Worm (Caenorhabditis elegans) whole organism, L2 larva: Measurements from ENCODE around the gene gad-2.

Experiments used
- F13H6.1 ChIP-seq: sonication (generic microtip); optimal IDR thresholded peaks from 2 replicates; lab custom pipeline; 2016; ENCODE audit warnings: missing genetic modification characterization, missing compliant biosample characterization
- R02D3.7 ChIP-seq: fragments of 150-350 bp; optimal IDR thresholded peaks from 2 replicates; lab custom pipeline; 2014; ENCODE audit warnings: missing biosample characterization, missing genetic modification characterization
- Y55F3AM.14 ChIP-seq: fragments of 200-800 bp; sonication (Bioruptor generic); optimal IDR thresholded peaks from 2 replicates; lab custom pipeline; 2018; ENCODE audit warnings: mild to moderate bottlenecking, missing genetic modification characterization, missing compliant biosample characterization
- ZK546.5 ChIP-seq: sonication (generic microtip); optimal IDR thresholded peaks from 2 replicates; lab custom pipeline; 2017; ENCODE audit warnings: missing biosample characterization, missing genetic modification characterization
- alr-1 ChIP-seq: fragments of 150-350 bp; optimal IDR thresholded peaks from 2 replicates; lab custom pipeline; 2014; ENCODE audit warnings: missing biosample characterization, missing genetic modification characterization
- ama-1 ChIP-seq: fragments of 150-350 bp; optimal IDR thresholded peaks from 2 replicates; lab custom pipeline; 2018; ENCODE audit warnings: inconsistent platforms
- blmp-1 ChIP-seq: sonication (generic microtip); optimal IDR thresholded peaks from 2 replicates; lab custom pipeline; 2017; ENCODE audit warnings: missing genetic modification characterization, mild to moderate bottlenecking, missing compliant biosample characterization, antibody characterized with exemption, moderate library complexity; ENCODE audit not compliant: insufficient read depth
- ceh-16 ChIP-seq: fragments of 150-350 bp; optimal IDR thresholded peaks from 2 replicates; lab custom pipeline; 2014; ENCODE audit warnings: missing biosample characterization, missing genetic modification characterization
- ceh-82 ChIP-seq: fragments of 150-350 bp; optimal IDR thresholded peaks from 2 replicates; lab custom pipeline; 2014; ENCODE audit warnings: missing biosample characterization, missing genetic modification characterization
- dmd-4 ChIP-seq: sonication (generic microtip); optimal IDR thresholded peaks from 2 replicates; lab custom pipeline; 2017; ENCODE audit warnings: missing biosample characterization, missing genetic modification characterization
- egl-27 ChIP-seq: sonication (generic microtip); optimal IDR thresholded peaks from 3 replicates; lab custom pipeline; 2017; ENCODE audit warnings: missing biosample characterization, missing genetic modification reagents, missing genetic modification characterization
- elt-1 ChIP-seq: fragments of 150-350 bp; optimal IDR thresholded peaks from 2 replicates; lab custom pipeline; 2014; ENCODE audit warnings: missing biosample characterization, missing genetic modification characterization
- elt-3 ChIP-seq: sonication (generic microtip); optimal IDR thresholded peaks from 2 replicates; lab custom pipeline; 2017; ENCODE audit warnings: missing biosample characterization, missing genetic modification characterization
- fos-1 ChIP-seq: fragments of 150-350 bp; optimal IDR thresholded peaks from 2 replicates; lab custom pipeline; 2014; ENCODE audit warnings: missing biosample characterization, missing genetic modification characterization
- gmeb-1 ChIP-seq: fragments of 150-350 bp; optimal IDR thresholded peaks from 2 replicates; lab custom pipeline; 2014; ENCODE audit warnings: missing biosample characterization, missing genetic modification characterization
- lin-11 ChIP-seq: fragments of 150-350 bp; sonication (generic microtip); optimal IDR thresholded peaks from 2 replicates; lab custom pipeline; 2014; ENCODE audit warnings: missing biosample characterization, missing genetic modification characterization, inconsistent platforms, mixed read lengths
- lin-13 ChIP-seq: fragments of 150-350 bp; optimal IDR thresholded peaks from 2 replicates; lab custom pipeline; 2014; ENCODE audit warnings: missing biosample characterization, missing genetic modification reagents, missing genetic modification characterization
- lsy-2 ChIP-seq, 2 experiments: fragments of 150-350 bp in 1 of 2; sonication (generic microtip) in 1 of 2; optimal IDR thresholded peaks; 2 replicates each; lab custom pipeline; 2014 to 2017; ENCODE audit warnings: missing biosample characterization in 2 of 2, missing genetic modification characterization in 2 of 2
- mab-5 ChIP-seq: fragments of 150-350 bp; optimal IDR thresholded peaks from 2 replicates; lab custom pipeline; 2014; ENCODE audit warnings: missing biosample characterization, missing genetic modification characterization
- mbf-1 ChIP-seq: sonication (generic microtip); optimal IDR thresholded peaks from 2 replicates; lab custom pipeline; 2017; ENCODE audit warnings: missing biosample characterization, missing genetic modification characterization
- mdl-1 ChIP-seq, 2 experiments: fragments of 150-350 bp in 1 of 2; sonication (generic microtip) in 1 of 2; optimal IDR thresholded peaks; 2 replicates each; lab custom pipeline; 2017; ENCODE audit warnings: missing biosample characterization in 2 of 2, missing genetic modification characterization in 2 of 2
- nhr-10 ChIP-seq: sonication (generic microtip); optimal IDR thresholded peaks from 2 replicates; lab custom pipeline; 2017; ENCODE audit warnings: missing biosample characterization, missing genetic modification characterization
- nhr-11 ChIP-seq: fragments of 150-350 bp; optimal IDR thresholded peaks from 2 replicates; lab custom pipeline; 2014; ENCODE audit warnings: missing biosample characterization, missing genetic modification characterization
- nhr-129 ChIP-seq: fragments of 150-350 bp; optimal IDR thresholded peaks from 2 replicates; lab custom pipeline; 2014; ENCODE audit warnings: missing biosample characterization, missing genetic modification characterization
- nhr-21 ChIP-seq: fragments of 150-350 bp; optimal IDR thresholded peaks from 2 replicates; lab custom pipeline; 2014; ENCODE audit warnings: missing biosample characterization, missing genetic modification characterization
- nhr-23 ChIP-seq: fragments of 150-350 bp; optimal IDR thresholded peaks from 2 replicates; lab custom pipeline; 2014; ENCODE audit warnings: missing biosample characterization, missing genetic modification reagents, missing genetic modification characterization
- nhr-237 ChIP-seq: fragments of 150-350 bp; optimal IDR thresholded peaks from 2 replicates; lab custom pipeline; 2014; ENCODE audit warnings: missing biosample characterization, missing genetic modification characterization
- nhr-25 ChIP-seq: fragments of 150-350 bp; sonication (generic microtip); optimal IDR thresholded peaks from 3 replicates; lab custom pipeline; 2014; ENCODE audit warnings: missing biosample characterization, missing genetic modification characterization
- nhr-6 ChIP-seq: fragments of 150-350 bp; optimal IDR thresholded peaks from 2 replicates; lab custom pipeline; 2014; ENCODE audit warnings: missing biosample characterization, missing genetic modification characterization
- peb-1 ChIP-seq: fragments of 150-350 bp; optimal IDR thresholded peaks from 2 replicates; lab custom pipeline; 2014; ENCODE audit warnings: missing biosample characterization, missing genetic modification characterization
- skn-1 ChIP-seq: sonication (generic microtip); optimal IDR thresholded peaks from 2 replicates; lab custom pipeline; 2017; ENCODE audit warnings: missing biosample characterization, missing genetic modification characterization
- sma-3 ChIP-seq: sonication (generic microtip); optimal IDR thresholded peaks from 2 replicates; lab custom pipeline; 2016; ENCODE audit warnings: missing genetic modification reagents, missing genetic modification characterization, missing compliant biosample characterization
- unc-55 ChIP-seq: fragments of 150-350 bp; sonication (generic microtip); optimal IDR thresholded peaks from 3 replicates; lab custom pipeline; 2014; ENCODE audit warnings: missing biosample characterization, missing genetic modification reagents, missing genetic modification characterization
- zag-1 ChIP-seq: fragments of 150-350 bp; optimal IDR thresholded peaks from 2 replicates; lab custom pipeline; 2014; ENCODE audit warnings: missing biosample characterization, missing genetic modification characterization
- ztf-1 ChIP-seq: fragments of 200-800 bp; sonication (Bioruptor generic); conservative IDR thresholded peaks from 2 replicates; pipeline ENCODE4 v1.3.6; 2022; ENCODE audit warnings: missing genetic modification characterization, missing compliant biosample characterization
- ztf-11 ChIP-seq: sonication (generic microtip); optimal IDR thresholded peaks from 2 replicates; lab custom pipeline; 2017; ENCODE audit warnings: missing biosample characterization, missing genetic modification characterization
- ztf-4 ChIP-seq: fragments of 150-350 bp; optimal IDR thresholded peaks from 2 replicates; lab custom pipeline; 2014; ENCODE audit warnings: missing biosample characterization, missing genetic modification characterization

Gene gad-2

DNA sequence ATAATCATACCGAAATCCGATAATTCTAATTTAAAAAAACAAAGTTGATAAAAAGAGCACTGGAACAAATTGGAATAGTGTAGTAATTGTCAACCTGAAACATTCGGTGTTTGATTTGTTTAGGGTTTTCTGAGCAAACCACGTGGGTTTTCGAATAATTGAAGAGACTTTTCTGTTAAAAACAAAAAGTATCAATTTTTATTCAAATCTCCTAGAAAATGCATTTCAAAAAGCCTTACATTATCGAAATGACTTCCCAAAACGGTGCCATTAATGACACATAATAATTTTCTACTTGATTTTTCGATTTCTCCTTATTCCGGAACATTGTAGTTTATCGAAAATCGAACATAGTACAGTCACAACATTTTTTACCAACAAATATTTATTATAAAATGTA is 4.7 kb downstream of the gad-2 start, which contains the start of gene C10A4.13:
TSS of gene C10A4.13 (minus strand) at position 101 of the 400 bp plus-strand sequence.
- TF ChIP-seq nhr-11 (tag; lab: Kevin White, UChicago) (no peak), ceh-16 (no peak), skn-1 (tag; lab: Kevin White, UChicago) (no peak), peb-1 (tag; lab: Kevin White, UChicago) (no peak), nhr-6 (tag; lab: Kevin White, UChicago) (no peak), Y55F3AM.14 (GFP tag; lab: Kevin White, UChicago) (no peak), nhr-237 (tag; lab: Kevin White, UChicago) (no peak), ztf-11 (tag; lab: Kevin White, UChicago) (no peak), zag-1 (no peak), ztf-4 (tag; lab: Kevin White, UChicago) (no peak), fos-1 (tag; lab: Kevin White, UChicago) (no peak), nhr-23 (tag; lab: Kevin White, UChicago) (no peak), nhr-10 (no peak)
- TF ChIP-seq, all 48 proteins: peak for 0

ce11 chrX:7398584-7398983 is 5.3 kb downstream of the gad-2 start, which contains the start of gene C10A4.10:
Gene C10A4.10 (plus strand): TSS chrX:7398884.
- TF ChIP-seq lin-11 (no peak), mdl-1 (tag; optimal IDR thresholded peaks at IDR 0.05; lab: Kevin White, UChicago) (no peak), elt-1 (tag; lab: Kevin White, UChicago) (no peak), mab-5 (tag; lab: Kevin White, UChicago) (no peak), ztf-1 (GFP tag; lab: Robert Waterston, UW) (no peak), ceh-16 (no peak), ceh-82 (tag; lab: Kevin White, UChicago) (no peak), nhr-129 (tag; lab: Kevin White, UChicago) (no peak), ztf-4 (tag; lab: Kevin White, UChicago) (no peak), blmp-1 (no peak), lin-13 (GFP tag; lab: Kevin White, UChicago) (no peak), egl-27 (tag; lab: Kevin White, UChicago) (no peak), lsy-2 (tag; optimal IDR thresholded peaks at IDR 0.05; lab: Kevin White, UChicago) (no peak), mbf-1 (tag; lab: Kevin White, UChicago) (no peak), nhr-237 (tag; lab: Kevin White, UChicago) (no peak)
- TF ChIP-seq, all 48 proteins: peak for 0

DNA sequence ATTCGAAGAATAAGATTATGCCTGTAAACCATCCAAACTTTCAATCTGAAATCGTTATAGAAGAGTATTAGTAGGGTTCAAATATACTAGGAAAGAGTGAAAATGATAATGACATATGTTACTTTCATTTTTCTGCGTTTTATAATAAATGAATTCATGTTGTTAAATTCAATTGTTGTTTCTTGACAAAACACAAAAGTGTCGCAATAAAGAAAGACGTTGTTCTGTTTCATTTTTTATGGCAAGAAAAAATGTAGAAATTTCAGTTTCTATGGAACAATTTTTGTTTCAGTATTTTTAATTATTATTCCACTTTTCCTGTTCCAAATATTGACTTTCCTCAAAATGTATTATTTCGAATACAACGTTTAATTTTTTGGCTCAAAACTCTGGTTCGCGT is 7.5 kb downstream of the gad-2 start, which contains the start of gene C10A4.4:
TSS of gene C10A4.4 (plus strand) at position 301 of the 400 bp plus-strand sequence.
- no peak for TF ChIP-seq sma-3 (GFP tag; lab: Kevin White, UChicago)
- no peak for TF ChIP-seq nhr-21 (tag; lab: Kevin White, UChicago)
- TF ChIP-seq nhr-23 (tag; lab: Kevin White, UChicago), result no peak
- TF ChIP-seq ztf-11 (tag; lab: Kevin White, UChicago), result no peak
- TF ChIP-seq nhr-10, result no peak
- no peak for TF ChIP-seq nhr-25 (tag; lab: Kevin White, UChicago)
- TF ChIP-seq zag-1, result no peak
- no peak for TF ChIP-seq lin-13 (GFP tag; lab: Kevin White, UChicago)
- TF ChIP-seq unc-55 (GFP tag; lab: Kevin White, UChicago), result no peak
- TF ChIP-seq dmd-4, result no peak
- no peak for TF ChIP-seq blmp-1
- no peak for TF ChIP-seq alr-1 (tag; lab: Kevin White, UChicago)
- TF ChIP-seq nhr-11 (tag; lab: Kevin White, UChicago), result no peak
- no peak for TF ChIP-seq mbf-1 (tag; lab: Kevin White, UChicago)

DNA sequence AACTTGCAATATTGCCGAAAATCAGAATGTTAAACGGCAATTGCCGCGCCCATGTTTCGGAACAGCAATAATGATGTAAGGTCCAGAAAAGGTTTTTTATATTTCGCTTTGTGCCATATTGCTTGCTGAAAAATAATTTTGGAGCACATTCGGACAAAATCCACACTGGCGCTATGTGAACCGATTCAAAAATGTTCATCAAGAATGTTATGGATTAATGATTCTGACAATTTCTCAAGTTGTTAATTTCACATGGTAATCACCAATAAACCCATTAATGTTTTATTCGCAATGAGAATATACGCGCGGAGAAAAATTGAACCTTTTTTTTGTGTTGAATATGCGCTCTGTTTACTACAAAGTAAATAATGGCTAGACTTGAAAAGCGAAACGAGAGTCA is 11.3 kb downstream of the gad-2 start:
- TF ChIP-seq unc-55 (GFP tag; lab: Kevin White, UChicago), result no peak

- no peak for TF ChIP-seq ztf-1 (GFP tag; lab: Robert Waterston, UW)
- no peak for TF ChIP-seq nhr-11 (tag; lab: Kevin White, UChicago)
- no peak for TF ChIP-seq unc-55 (GFP tag; lab: Kevin White, UChicago)
- no peak for TF ChIP-seq ama-1 (lab: Kevin White, UChicago)
- no peak for TF ChIP-seq gmeb-1 (tag; lab: Kevin White, UChicago)
- TF ChIP-seq ZK546.5, result no peak
- no peak for TF ChIP-seq elt-3
- TF ChIP-seq lin-11, result no peak
- TF ChIP-seq nhr-10, result no peak
- no peak for TF ChIP-seq sma-3 (GFP tag; lab: Kevin White, UChicago)
- TF ChIP-seq Y55F3AM.14 (GFP tag; lab: Kevin White, UChicago), result no peak
- no peak for TF ChIP-seq nhr-6 (tag; lab: Kevin White, UChicago)
- no peak for TF ChIP-seq lsy-2 (tag; optimal IDR thresholded peaks at IDR 0.05; lab: Kevin White, UChicago)
- TF ChIP-seq zag-1, result no peak
- no peak for TF ChIP-seq mab-5 (tag; lab: Kevin White, UChicago)
- no peak for TF ChIP-seq F13H6.1 (tag; lab: Kevin White, UChicago)
- TF ChIP-seq fos-1 (tag; lab: Kevin White, UChicago), result no peak
- TF ChIP-seq R02D3.7, result no peak
- no peak for TF ChIP-seq nhr-21 (tag; lab: Kevin White, UChicago)
- no peak for TF ChIP-seq nhr-25 (tag; lab: Kevin White, UChicago)
Observed at ce11 chrX:7405393-7405792, 12.1 kb downstream of the gad-2 start, which contains the start of gene C10A4.3. Gene C10A4.3 (plus strand): TSS chrX:7405693.
